Worm (Caenorhabditis elegans) whole organism, L1 larva: ENCODE data around the gene C18G1.6.

Experiments used
- ces-1 ChIP-seq: fragments of 150-350 bp; optimal IDR thresholded peaks from 2 replicates; lab custom pipeline; 2014; ENCODE audit warnings: missing biosample characterization, missing genetic modification reagents, missing genetic modification characterization
- egl-27 ChIP-seq, 2 experiments: fragments of 150-350 bp in 1 of 2; sonication (generic microtip); optimal IDR thresholded peaks; 3 replicates each; lab custom pipeline; 2017 to 2018; ENCODE audit warnings: missing biosample characterization in 2 of 2, missing genetic modification characterization in 2 of 2, missing genetic modification reagents in 2 of 2
- fos-1 ChIP-seq: fragments of 150-350 bp; optimal IDR thresholded peaks from 2 replicates; lab custom pipeline; 2014; ENCODE audit warnings: missing biosample characterization, missing genetic modification characterization
- nhr-77 ChIP-seq: fragments of 150-350 bp; optimal IDR thresholded peaks from 2 replicates; lab custom pipeline; 2014; ENCODE audit warnings: missing biosample characterization, missing genetic modification characterization
- sox-4 ChIP-seq: sonication (generic microtip); optimal IDR thresholded peaks from 2 replicates; lab custom pipeline; 2016; ENCODE audit warnings: missing genetic modification characterization, missing compliant biosample characterization
- unc-62 ChIP-seq: fragments of 150-350 bp; optimal IDR thresholded peaks from 2 replicates; lab custom pipeline; 2014; ENCODE audit warnings: missing biosample characterization, missing genetic modification reagents, missing genetic modification characterization

ce11 chrV:4742190-4742589 is 8.2 kb upstream of the C18G1.6 start, which contains the start of gene ugt-61:
- TF ChIP-seq fos-1 (no peak), unc-62 (GFP tag; lab: Kevin White, UChicago) (no peak), egl-27 (tag; optimal IDR thresholded peaks at IDR 0.05; lab: Kevin White, UChicago) (no peak), ces-1 (GFP tag; lab: Kevin White, UChicago) (no peak), sox-4 (tag; lab: Kevin White, UChicago) (no peak), nhr-77 (tag; lab: Kevin White, UChicago) (peak; percentile 29)
